Worm (Caenorhabditis elegans) whole organism, L4 larva: Measurements from ENCODE around the gene K10D2.5.

Experiments
- aha-1 ChIP-seq: fragments of 150-350 bp; peaks from one replicate; lab custom pipeline; 2014; ENCODE audit warnings: missing biosample characterization, missing genetic modification characterization
- ama-1 ChIP-seq: fragments of 150-350 bp; optimal IDR thresholded peaks from 2 replicates; lab custom pipeline; 2014; ENCODE audit warnings: inconsistent platforms, mixed read lengths
- ceh-82 ChIP-seq: sonication (generic microtip); optimal IDR thresholded peaks from 2 replicates; lab custom pipeline; 2017; ENCODE audit warnings: missing biosample characterization, missing genetic modification characterization
- ces-1 ChIP-seq: fragments of 150-350 bp; sonication (generic microtip); optimal IDR thresholded peaks from 4 replicates; lab custom pipeline; 2014; ENCODE audit warnings: missing biosample characterization, missing genetic modification reagents, missing genetic modification characterization
- fos-1 ChIP-seq: fragments of 150-350 bp; optimal IDR thresholded peaks from 2 replicates; lab custom pipeline; 2014; ENCODE audit warnings: missing biosample characterization, missing genetic modification characterization
- jun-1 ChIP-seq: fragments of 150-350 bp; optimal IDR thresholded peaks from 2 replicates; lab custom pipeline; 2014; ENCODE audit warnings: missing biosample characterization, missing genetic modification reagents, missing genetic modification characterization
- lin-15B ChIP-seq: fragments of 150-350 bp; sonication (generic microtip); optimal IDR thresholded peaks from 3 replicates; lab custom pipeline; 2014; ENCODE audit warnings: missing biosample characterization, missing genetic modification characterization
- mxl-2 ChIP-seq: fragments of 200-800 bp; sonication (Bioruptor generic); conservative IDR thresholded peaks from 2 replicates; pipeline ENCODE4 v1.3.6; 2022; ENCODE audit warnings: missing genetic modification reagents, missing genetic modification characterization, missing compliant biosample characterization
- nhr-28 ChIP-seq: fragments of 150-350 bp; optimal IDR thresholded peaks from 2 replicates; lab custom pipeline; 2014; ENCODE audit warnings: missing biosample characterization, missing genetic modification characterization
- snpc-4 ChIP-seq: fragments of 150-350 bp; optimal IDR thresholded peaks from 2 replicates; lab custom pipeline; 2014; ENCODE audit warnings: missing biosample characterization, missing genetic modification characterization
- spr-1 ChIP-seq: sonication (generic microtip); optimal IDR thresholded peaks from 2 replicates; lab custom pipeline; 2016; ENCODE audit warnings: mild to moderate bottlenecking, missing genetic modification characterization, missing compliant biosample characterization
- zfp-3 ChIP-seq: fragments of 200-800 bp; sonication (Bioruptor generic); conservative IDR thresholded peaks from 2 replicates; pipeline ENCODE4 v1.3.6; 2022; ENCODE audit warnings: missing genetic modification reagents, missing genetic modification characterization, missing compliant biosample characterization

DNA sequence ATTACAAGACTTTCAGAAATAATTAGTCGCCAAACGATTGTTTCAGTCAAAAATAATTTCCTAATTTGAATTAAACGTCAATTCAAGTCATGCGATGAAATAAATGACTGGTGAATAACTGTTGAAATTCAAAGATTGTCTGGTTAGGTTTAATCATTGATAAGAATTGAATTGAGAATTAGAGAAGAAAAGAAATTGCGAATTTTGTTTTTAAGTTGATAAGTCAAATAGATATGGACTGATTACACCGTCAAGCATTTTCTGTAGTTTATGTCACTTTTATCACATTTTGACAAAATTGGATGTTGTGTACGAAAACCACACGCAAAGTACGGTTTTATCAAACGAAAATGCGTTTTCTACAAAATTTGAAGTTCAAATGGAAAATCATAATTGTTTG lies 28.7 kb downstream of the K10D2.5 start:
- no peak for TF ChIP-seq zfp-3
- peak; percentile 99 for TF ChIP-seq nhr-28 (tag; lab: Kevin White, UChicago)
- TF ChIP-seq ces-1 (GFP tag; lab: Kevin White, UChicago), result no peak
- no peak for TF ChIP-seq jun-1
- TF ChIP-seq ama-1 (lab: Kevin White, UChicago), result no peak
- no peak for TF ChIP-seq mxl-2 (GFP tag; lab: Robert Waterston, UW)
- TF ChIP-seq snpc-4 (tag; lab: Kevin White, UChicago), result no peak
- TF ChIP-seq lin-15B (tag; lab: Kevin White, UChicago), result no peak
- TF ChIP-seq aha-1 (tag; lab: Kevin White, UChicago), result peak; percentile 86
- TF ChIP-seq fos-1 (tag; lab: Kevin White, UChicago), result no peak
- TF ChIP-seq spr-1 (tag; lab: Kevin White, UChicago), result no peak
- no peak for TF ChIP-seq ceh-82 (tag; lab: Kevin White, UChicago)
